Worm (Caenorhabditis elegans) whole organism, mixed stage, embryonic: ENCODE results near the gene idpb-2.

Experiments used
- bed-3 ChIP-seq: fragments of 200-800 bp; sonication (Bioruptor generic); optimal IDR thresholded peaks from 3 replicates; lab custom pipeline; 2018; ENCODE audit warnings: mild to moderate bottlenecking, missing genetic modification characterization, moderate library complexity, missing compliant biosample characterization
- drap-1 ChIP-seq: fragments of 200-800 bp; sonication (Bioruptor generic); optimal IDR thresholded peaks from 3 replicates; lab custom pipeline; 2018; ENCODE audit warnings: mild to moderate bottlenecking, missing genetic modification characterization, missing compliant biosample characterization
- ham-2 ChIP-seq: fragments of 200-800 bp; sonication (Bioruptor generic); optimal IDR thresholded peaks from 2 replicates; lab custom pipeline; 2018; ENCODE audit warnings: mild to moderate bottlenecking, missing genetic modification characterization, missing compliant biosample characterization
- hlh-1 ChIP-seq: fragments of 150-350 bp; optimal IDR thresholded peaks from 2 replicates; lab custom pipeline; 2014; ENCODE audit warnings: missing biosample characterization, missing genetic modification reagents, missing genetic modification characterization
- nhr-237 ChIP-seq: fragments of 150-350 bp; optimal IDR thresholded peaks from 2 replicates; lab custom pipeline; 2014; ENCODE audit warnings: missing biosample characterization, missing genetic modification characterization
- nhr-28 ChIP-seq: fragments of 150-350 bp; optimal IDR thresholded peaks from 2 replicates; lab custom pipeline; 2014; ENCODE audit warnings: missing biosample characterization, missing genetic modification characterization
- nhr-76 ChIP-seq: sonication (generic microtip); optimal IDR thresholded peaks from 2 replicates; lab custom pipeline; 2017; ENCODE audit warnings: missing biosample characterization, missing genetic modification characterization
- snpc-4 ChIP-seq: fragments of 150-350 bp; optimal IDR thresholded peaks from 2 replicates; lab custom pipeline; 2014; ENCODE audit warnings: missing biosample characterization, missing genetic modification characterization
- ztf-11 ChIP-seq: fragments of 150-350 bp; optimal IDR thresholded peaks from 2 replicates; lab custom pipeline; 2014; ENCODE audit warnings: missing biosample characterization, missing genetic modification characterization

DNA sequence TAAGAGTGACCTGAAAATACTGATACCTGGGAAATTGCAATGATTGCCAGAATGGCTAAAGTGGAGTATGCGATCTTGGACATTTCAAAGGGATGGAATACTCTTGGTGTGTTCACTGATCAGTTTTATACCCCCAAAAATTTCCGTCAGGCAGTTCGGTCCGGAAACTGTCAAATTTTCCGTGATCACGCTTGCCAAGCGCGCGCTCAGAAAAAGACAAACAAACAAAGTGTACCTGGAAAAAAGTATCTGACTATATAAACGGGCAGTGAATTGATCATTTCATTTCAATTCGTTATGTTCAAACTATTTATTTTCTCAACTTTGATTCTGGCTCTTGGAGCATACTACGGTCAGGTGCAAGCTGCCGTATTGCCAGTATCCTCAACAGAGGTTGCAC is 32.3 kb upstream of the idpb-2 start, which contains the start of the genes idpb-3 and idpb-1:
- no peak for TF ChIP-seq ztf-11 (tag; lab: Kevin White, UChicago)
- no peak for TF ChIP-seq drap-1 (GFP tag; lab: Kevin White, UChicago)
- TF ChIP-seq ham-2 (GFP tag; lab: Kevin White, UChicago): no peak
- TF ChIP-seq nhr-237: no peak
- TF ChIP-seq hlh-1 (tag; lab: Kevin White, UChicago): no peak
- TF ChIP-seq nhr-28 (tag; lab: Kevin White, UChicago): no peak
- TF ChIP-seq snpc-4 (tag; lab: Kevin White, UChicago): no peak
- no peak for TF ChIP-seq bed-3
- TF ChIP-seq nhr-76 (tag; lab: Kevin White, UChicago): no peak
